Worm (Caenorhabditis elegans) whole organism, mixed stage, embryonic: ENCODE data around the gene ttr-18.

Source experiments
- bed-3 ChIP-seq: fragments of 200-800 bp; sonication (Bioruptor generic); optimal IDR thresholded peaks from 3 replicates; lab custom pipeline; 2018; ENCODE audit warnings: mild to moderate bottlenecking, missing genetic modification characterization, moderate library complexity, missing compliant biosample characterization
- elt-3 ChIP-seq: fragments of 150-350 bp; optimal IDR thresholded peaks from 2 replicates; lab custom pipeline; 2014; ENCODE audit warnings: missing biosample characterization, missing genetic modification characterization
- lin-13 ChIP-seq: fragments of 150-350 bp; optimal IDR thresholded peaks from 2 replicates; lab custom pipeline; 2014; ENCODE audit warnings: missing biosample characterization, missing genetic modification characterization
- mab-5 ChIP-seq: fragments of 150-350 bp; optimal IDR thresholded peaks from 2 replicates; lab custom pipeline; 2014; ENCODE audit warnings: missing biosample characterization, missing genetic modification characterization
- pha-4 ChIP-seq: fragments of 150-350 bp; optimal IDR thresholded peaks from 2 replicates; lab custom pipeline; 2018; ENCODE audit warnings: missing biosample characterization, missing genetic modification reagents, missing genetic modification characterization
- unc-62 ChIP-seq: fragments of 150-350 bp; optimal IDR thresholded peaks from 2 replicates; lab custom pipeline; 2014; ENCODE audit warnings: missing biosample characterization, missing genetic modification reagents, missing genetic modification characterization
- ztf-11 ChIP-seq: fragments of 150-350 bp; optimal IDR thresholded peaks from 2 replicates; lab custom pipeline; 2014; ENCODE audit warnings: missing biosample characterization, missing genetic modification characterization

DNA sequence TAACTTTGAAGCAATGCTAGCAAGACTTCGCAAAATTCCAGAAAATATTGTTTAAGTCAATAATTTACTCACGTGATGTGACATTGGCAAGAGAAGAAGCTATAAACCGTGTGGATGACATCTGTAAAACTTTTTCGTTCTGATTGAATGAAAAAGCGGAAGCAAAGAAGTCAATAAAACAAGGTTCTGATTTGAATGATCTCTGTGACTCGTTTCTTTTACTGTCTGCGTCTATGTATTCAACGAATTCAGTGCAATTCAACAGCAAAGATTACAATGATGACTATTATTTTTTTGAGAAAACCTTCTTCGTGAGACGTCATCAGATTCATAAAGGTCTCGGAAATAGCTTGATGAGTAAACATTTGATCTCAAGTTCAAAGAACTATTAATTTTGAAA lies 6.3 kb upstream of the ttr-18 start, which contains the start of gene hacl-1:
- TF ChIP-seq lin-13 (tag; lab: Kevin White, UChicago), result no peak
- no peak for TF ChIP-seq unc-62 (GFP tag; lab: Kevin White, UChicago)
- TF ChIP-seq ztf-11, result no peak
- TF ChIP-seq bed-3 (GFP tag; lab: Kevin White, UChicago), result no peak
- TF ChIP-seq elt-3, result no peak
- no peak for TF ChIP-seq mab-5
- no peak for TF ChIP-seq pha-4 (tag; lab: Kevin White, UChicago)
